Fruit fly (Drosophila melanogaster) whole organism, embryonic: ENCODE data around the gene mRpS26.
A peak's percentile ranks its signal among the peaks of the same experiment; 100 is the strongest.

Experiments
- Atf3 ChIP-seq: fragments of 200-800 bp; sonication (Bioruptor generic); optimal IDR thresholded peaks from 3 replicates; lab custom pipeline; 2016; ENCODE audit warnings: missing biosample characterization, missing genetic modification characterization
- CG10462 ChIP-seq: fragments of 200-800 bp; sonication (Bioruptor generic); optimal IDR thresholded peaks from 2 replicates; lab custom pipeline; 2016; ENCODE audit warnings: missing biosample characterization, missing genetic modification characterization
- CG10959 ChIP-seq: fragments of 200-800 bp; sonication (Bioruptor generic); IDR thresholded peaks from 2 replicates; pipeline ENCODE4 v1.3.6; 2022; ENCODE audit warnings: missing biosample characterization, missing genetic modification characterization
- CG12299 ChIP-seq: fragments of 200-800 bp; sonication (Bioruptor generic); optimal IDR thresholded peaks from 2 replicates; lab custom pipeline; 2018; ENCODE audit warnings: missing biosample characterization, mild to moderate bottlenecking, missing genetic modification characterization
- CG13123 ChIP-seq: fragments of 200-800 bp; sonication (Bioruptor generic); optimal IDR thresholded peaks from 2 replicates; lab custom pipeline; 2016; ENCODE audit warnings: missing biosample characterization, missing genetic modification characterization
- CG13894 ChIP-seq: fragments of 200-800 bp; sonication (Bioruptor generic); optimal IDR thresholded peaks from 3 replicates; lab custom pipeline; 2018; ENCODE audit warnings: missing biosample characterization, mild to moderate bottlenecking, missing genetic modification characterization, moderate library complexity
- CG14710 ChIP-seq: fragments of 200-800 bp; sonication (Bioruptor generic); optimal IDR thresholded peaks from 3 replicates; lab custom pipeline; 2019; ENCODE audit warnings: missing biosample characterization, mild to moderate bottlenecking, missing genetic modification characterization, moderate library complexity
- CG15011 ChIP-seq: fragments of 200-800 bp; sonication (Bioruptor generic); optimal IDR thresholded peaks from 3 replicates; lab custom pipeline; 2018; ENCODE audit warnings: missing biosample characterization, mild to moderate bottlenecking, missing genetic modification characterization
- CG17328 ChIP-seq: fragments of 200-800 bp; sonication (Bioruptor generic); IDR thresholded peaks from 2 replicates; pipeline ENCODE4 v1.3.6; 2022; ENCODE audit warnings: missing biosample characterization, missing genetic modification characterization
- CG2199 ChIP-seq: fragments of 200-800 bp; sonication (Bioruptor generic); IDR thresholded peaks from 3 replicates; pipeline ENCODE4 v1.3.6; 2022; ENCODE audit warnings: missing biosample characterization, missing genetic modification characterization
- CG2678 ChIP-seq: fragments of 200-800 bp; sonication (Bioruptor generic); optimal IDR thresholded peaks from 3 replicates; lab custom pipeline; 2019; ENCODE audit warnings: missing biosample characterization, mild to moderate bottlenecking, missing genetic modification characterization, moderate library complexity
- CG5953 ChIP-seq: fragments of 200-800 bp; sonication (Bioruptor generic); IDR thresholded peaks from 2 replicates; pipeline ENCODE4 v1.3.6; 2022; ENCODE audit warnings: missing biosample characterization, missing genetic modification characterization
- CG6654 ChIP-seq: fragments of 200-800 bp; sonication (Bioruptor generic); optimal IDR thresholded peaks from 2 replicates; lab custom pipeline; 2017; ENCODE audit warnings: missing biosample characterization, mild to moderate bottlenecking, missing genetic modification characterization
- CG7357 ChIP-seq: fragments of 200-800 bp; sonication (Bioruptor generic); IDR thresholded peaks from 3 replicates; pipeline ENCODE4 v1.3.6; 2022; ENCODE audit warnings: missing biosample characterization, missing genetic modification characterization
- CG8388 ChIP-seq: fragments of 200-800 bp; sonication (Bioruptor generic); optimal IDR thresholded peaks from 2 replicates; lab custom pipeline; 2019; ENCODE audit warnings: missing biosample characterization, mild to moderate bottlenecking, missing genetic modification characterization, moderate library complexity
- CkIIα-i1 ChIP-seq: fragments of 200-800 bp; sonication (Bioruptor generic); IDR thresholded peaks from 2 replicates; pipeline ENCODE4 v1.3.6; 2022; ENCODE audit warnings: missing biosample characterization, missing genetic modification characterization
- D19A ChIP-seq: fragments of 200-800 bp; optimal IDR thresholded peaks from 3 replicates; lab custom pipeline; 2019; ENCODE audit warnings: missing biosample characterization, mild to moderate bottlenecking, missing genetic modification characterization, moderate library complexity
- D19B ChIP-seq: fragments of 200-800 bp; sonication (Bioruptor generic); optimal IDR thresholded peaks from 2 replicates; lab custom pipeline; 2017; ENCODE audit warnings: missing biosample characterization, mild to moderate bottlenecking, missing genetic modification characterization
- Drgx ChIP-seq: fragments of 200-800 bp; sonication (Bioruptor generic); IDR thresholded peaks from 2 replicates; pipeline ENCODE4 v1.3.6; 2022; ENCODE audit warnings: missing biosample characterization, missing genetic modification characterization
- Hr51 ChIP-seq, 2 experiments: fragments of 200-800 bp; sonication (Bioruptor generic); optimal IDR thresholded peaks; 2 replicates in 1 of 2; 3 replicates in 1 of 2; lab custom pipeline; 2016 to 2018; ENCODE audit warnings: missing biosample characterization in 2 of 2, missing genetic modification characterization in 2 of 2, mild to moderate bottlenecking in 1 of 2, moderate library complexity in 1 of 2
- Jarid2 ChIP-seq: fragments of 200-800 bp; sonication (Bioruptor generic); optimal IDR thresholded peaks from 3 replicates; lab custom pipeline; 2017; ENCODE audit warnings: mild to moderate bottlenecking, missing biosample characterization, missing genetic modification reagents, missing genetic modification characterization
- Med ChIP-seq: fragments of 200-800 bp; sonication (Bioruptor generic); peaks from one replicate; lab custom pipeline; 2016; ENCODE audit warnings: missing biosample characterization, missing genetic modification characterization, mild to moderate bottlenecking, inconsistent platforms, moderate library complexity
- Nf-YA ChIP-seq: fragments of 200-800 bp; sonication (Bioruptor generic); IDR thresholded peaks from 2 replicates; pipeline ENCODE4 v1.3.6; 2022; ENCODE audit warnings: missing biosample characterization, missing genetic modification characterization
- Ssrp ChIP-seq: fragments of 200-800 bp; sonication (Bioruptor generic); optimal IDR thresholded peaks from 2 replicates; lab custom pipeline; 2018; ENCODE audit warnings: missing biosample characterization, mild to moderate bottlenecking, missing genetic modification characterization, moderate library complexity
- ara ChIP-seq: fragments of 200-800 bp; sonication (Bioruptor generic); IDR thresholded peaks from 2 replicates; pipeline ENCODE4 v1.3.6; 2022; ENCODE audit warnings: missing biosample characterization, missing genetic modification characterization
- ci ChIP-seq: fragments of 200-800 bp; sonication (Bioruptor generic); IDR thresholded peaks from 3 replicates; pipeline ENCODE4 v1.3.6; 2022; ENCODE audit warnings: missing biosample characterization, missing genetic modification characterization
- crol ChIP-seq: fragments of 200-800 bp; sonication (Bioruptor generic); IDR thresholded peaks from 2 replicates; pipeline ENCODE4 v1.3.6; 2022; ENCODE audit warnings: missing biosample characterization, missing genetic modification characterization
- dpn ChIP-seq, 2 experiments: fragments of 200-800 bp; sonication (Bioruptor generic); optimal IDR thresholded peaks; 3 replicates each; lab custom pipeline; 2016; ENCODE audit warnings: missing biosample characterization in 2 of 2, missing genetic modification characterization in 2 of 2
- eyg ChIP-seq: fragments of 200-800 bp; sonication (Bioruptor generic); optimal IDR thresholded peaks from 3 replicates; lab custom pipeline; 2016; ENCODE audit warnings: missing biosample characterization, missing genetic modification characterization
- fd3F ChIP-seq: fragments of 200-800 bp; sonication (Bioruptor generic); optimal IDR thresholded peaks from 2 replicates; lab custom pipeline; 2018; ENCODE audit warnings: missing biosample characterization, mild to moderate bottlenecking, missing genetic modification characterization, moderate library complexity
- h ChIP-seq: fragments of >200 bp; optimal IDR thresholded peaks from 2 replicates; lab custom pipeline; 2017
- kay ChIP-seq: fragments of 200-800 bp; sonication (Bioruptor generic); optimal IDR thresholded peaks from 2 replicates; lab custom pipeline; 2016; ENCODE audit warnings: missing biosample characterization, missing genetic modification characterization
- kni ChIP-seq: fragments of 200-800 bp; sonication (Bioruptor generic); optimal IDR thresholded peaks from 3 replicates; lab custom pipeline; 2017; ENCODE audit warnings: mild to moderate bottlenecking, missing biosample characterization, missing genetic modification reagents, missing genetic modification characterization
- lbe ChIP-seq: fragments of 200-800 bp; sonication (Bioruptor generic); optimal IDR thresholded peaks from 2 replicates; lab custom pipeline; 2016; ENCODE audit warnings: missing biosample characterization, mild to moderate bottlenecking, missing genetic modification characterization
- mirr ChIP-seq: fragments of 200-800 bp; sonication (Bioruptor generic); optimal IDR thresholded peaks from 3 replicates; lab custom pipeline; 2018; ENCODE audit warnings: missing biosample characterization, mild to moderate bottlenecking, missing genetic modification characterization
- mld ChIP-seq: fragments of 200-800 bp; sonication (Bioruptor generic); IDR thresholded peaks from 3 replicates; pipeline ENCODE4 v1.3.6; 2022; ENCODE audit warnings: missing biosample characterization, missing genetic modification characterization; ENCODE audit not compliant: partially characterized antibody
- pita ChIP-seq: fragments of 200-800 bp; sonication (Bioruptor generic); optimal IDR thresholded peaks from 2 replicates; lab custom pipeline; 2017; ENCODE audit warnings: missing biosample characterization, mild to moderate bottlenecking, missing genetic modification characterization
- prd ChIP-seq, 3 experiments: fragments of >200 bp in 2 of 3; fragments of 200-800 bp in 1 of 3; sonication (Bioruptor generic) in 1 of 3; optimal IDR thresholded peaks in 2 of 3; IDR thresholded peaks in 1 of 3; 2 replicates in 2 of 3; 3 replicates in 1 of 3; pipeline versions ENCODE4 v1.3.6 to Lab custom; 2017 to 2022; ENCODE audit warnings: missing biosample characterization in 1 of 3, missing genetic modification characterization in 1 of 3
- pum ChIP-seq: fragments of 200-800 bp; sonication (Bioruptor generic); optimal IDR thresholded peaks from 2 replicates; lab custom pipeline; 2016; ENCODE audit warnings: missing biosample characterization, missing genetic modification characterization
- row ChIP-seq: fragments of 200-800 bp; sonication (Bioruptor generic); IDR thresholded peaks from 3 replicates; pipeline ENCODE4 v1.3.6; 2022; ENCODE audit warnings: missing biosample characterization, missing genetic modification characterization
- sens ChIP-seq: fragments of 200-800 bp; sonication (Bioruptor generic); peaks from one replicate; lab custom pipeline; 2016; ENCODE audit warnings: missing biosample characterization, missing genetic modification characterization
- seq ChIP-seq: fragments of 200-800 bp; sonication (Bioruptor generic); IDR thresholded peaks from 2 replicates; pipeline ENCODE4 v1.3.6; 2022; ENCODE audit warnings: missing biosample characterization, missing genetic modification characterization
- sisA ChIP-seq: fragments of 200-800 bp; sonication (Bioruptor generic); IDR thresholded peaks from 2 replicates; pipeline ENCODE4 v1.3.6; 2022; ENCODE audit warnings: missing biosample characterization, missing genetic modification characterization
- so ChIP-seq: fragments of 200-800 bp; sonication (Bioruptor generic); IDR thresholded peaks from 3 replicates; pipeline ENCODE4 v1.3.6; 2022; ENCODE audit warnings: missing biosample characterization, missing genetic modification characterization
- stc ChIP-seq: fragments of 200-800 bp; sonication (Bioruptor generic); IDR thresholded peaks from 2 replicates; pipeline ENCODE4 v1.3.6; 2022; ENCODE audit warnings: missing biosample characterization, missing genetic modification characterization
- stwl ChIP-seq: fragments of 200-800 bp; sonication (Bioruptor generic); optimal IDR thresholded peaks from 3 replicates; lab custom pipeline; 2018; ENCODE audit warnings: missing biosample characterization, mild to moderate bottlenecking, missing genetic modification characterization, moderate library complexity
- tin ChIP-seq: fragments of 200-800 bp; sonication (Bioruptor generic); optimal IDR thresholded peaks from 3 replicates; lab custom pipeline; 2016; ENCODE audit warnings: missing biosample characterization, missing genetic modification characterization
- toy ChIP-seq: fragments of 200-800 bp; sonication (Bioruptor generic); IDR thresholded peaks from 2 replicates; pipeline ENCODE4 v1.3.6; 2022; ENCODE audit warnings: missing biosample characterization, missing genetic modification characterization
- unpg ChIP-seq: fragments of 200-800 bp; sonication (Bioruptor generic); optimal IDR thresholded peaks from 3 replicates; lab custom pipeline; 2018; ENCODE audit warnings: missing biosample characterization, mild to moderate bottlenecking, missing genetic modification characterization, moderate library complexity
- wek ChIP-seq: fragments of 200-800 bp; sonication (Bioruptor generic); optimal IDR thresholded peaks from 3 replicates; lab custom pipeline; 2018; ENCODE audit warnings: missing biosample characterization, mild to moderate bottlenecking, missing genetic modification characterization, moderate library complexity
- wor ChIP-seq: fragments of 200-800 bp; sonication (Bioruptor generic); IDR thresholded peaks from 2 replicates; pipeline ENCODE4 v1.3.6; 2022; ENCODE audit warnings: missing biosample characterization, missing genetic modification characterization

The mRpS26 gene

DNA sequence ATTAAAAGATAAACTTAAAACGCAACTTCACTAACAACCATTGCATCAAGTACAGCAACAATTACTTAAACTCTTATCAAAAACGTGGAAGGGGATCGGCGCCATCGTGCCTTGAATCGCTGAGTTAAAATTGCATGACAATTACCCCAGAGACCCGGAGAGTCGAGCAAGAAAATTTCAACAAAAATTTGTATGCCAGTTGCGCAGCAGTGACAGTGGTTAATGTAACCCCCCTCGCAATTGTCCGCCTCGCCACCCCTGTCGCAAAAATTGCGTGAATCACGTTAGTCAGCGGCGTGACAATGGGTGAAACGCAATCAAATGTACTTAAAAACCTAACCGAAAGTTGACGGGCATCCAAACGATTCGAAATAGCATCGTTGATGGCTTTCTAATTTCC, 6.7 kb upstream of the mRpS26 start (continued):
- TF ChIP-seq Hr51 (GFP tag; optimal IDR thresholded peaks at IDR 0.05; lab: Kevin White, UChicago) = peak in 1 of 2 experiments; percentile 8
- no peak for TF ChIP-seq CG10462 (GFP tag; lab: Kevin White, UChicago)
- no peak for TF ChIP-seq dpn (GFP tag; optimal IDR thresholded peaks at IDR 0.05; lab: Kevin White, UChicago)
- TF ChIP-seq CG5953 (GFP tag; lab: Robert Waterston, UW) = 0 out of 2 replicates have a peak, but pooled peaks have one; percentile 14
- TF ChIP-seq CG6654 (GFP tag; lab: Kevin White, UChicago) = no peak
- TF ChIP-seq wor (GFP tag; lab: Robert Waterston, UW) = no peak
- TF ChIP-seq stc (GFP tag; lab: Robert Waterston, UW) = no peak
- no peak for TF ChIP-seq seq (GFP tag; lab: Robert Waterston, UW)
- TF ChIP-seq kay = peak; percentile 7
- TF ChIP-seq prd (optimal IDR thresholded peaks at IDR 0.05; lab: Kevin White, UChicago) = no peak
- 0 out of 3 replicates have a peak, but pooled peaks have one; percentile 25 for TF ChIP-seq prd (GFP tag; IDR thresholded peaks at IDR 0.05; lab: Robert Waterston, UW)
- no peak for TF ChIP-seq pum (GFP tag; lab: Kevin White, UChicago)
- TF ChIP-seq kni = peak; percentile 15
- no peak for TF ChIP-seq fd3F (GFP tag; lab: Kevin White, UChicago)
- TF ChIP-seq Atf3 (GFP tag; lab: Kevin White, UChicago) = no peak
- TF ChIP-seq lbe = no peak
- peak; percentile 16; the same call in 1 of the 2 replicates for TF ChIP-seq Drgx (GFP tag; lab: Robert Waterston, UW)
- no peak for TF ChIP-seq CG17328
- peak; percentile 52 for TF ChIP-seq row (GFP tag; lab: Robert Waterston, UW)
- no peak for TF ChIP-seq mirr (GFP tag; lab: Kevin White, UChicago)
- TF ChIP-seq Med (GFP tag; lab: Kevin White, UChicago) = peak; percentile 80
- no peak for TF ChIP-seq wek (GFP tag; lab: Kevin White, UChicago)
- no peak for TF ChIP-seq eyg
- TF ChIP-seq D19B (GFP tag; lab: Kevin White, UChicago) = no peak
- no peak for TF ChIP-seq stwl (tag; lab: Kevin White, UChicago)
- TF ChIP-seq CG14710 (tag; lab: Kevin White, UChicago) = no peak
- TF ChIP-seq CG13123 (GFP tag; lab: Kevin White, UChicago) = no peak
- TF ChIP-seq Nf-YA = 0 out of 2 replicates have a peak, but pooled peaks have one; percentile 7
- TF ChIP-seq CG10959 (GFP tag; lab: Robert Waterston, UW) = 0 out of 2 replicates have a peak, but pooled peaks have one; percentile 5
- 0 out of 3 replicates have a peak, but pooled peaks have one; percentile 32 for TF ChIP-seq so (GFP tag; lab: Robert Waterston, UW)
- TF ChIP-seq CG12299 (tag; lab: Kevin White, UChicago) = no peak
- TF ChIP-seq D19A (tag; lab: Kevin White, UChicago) = no peak
- TF ChIP-seq ara = no peak
- TF ChIP-seq, all 482 proteins: peak for 21

DNA sequence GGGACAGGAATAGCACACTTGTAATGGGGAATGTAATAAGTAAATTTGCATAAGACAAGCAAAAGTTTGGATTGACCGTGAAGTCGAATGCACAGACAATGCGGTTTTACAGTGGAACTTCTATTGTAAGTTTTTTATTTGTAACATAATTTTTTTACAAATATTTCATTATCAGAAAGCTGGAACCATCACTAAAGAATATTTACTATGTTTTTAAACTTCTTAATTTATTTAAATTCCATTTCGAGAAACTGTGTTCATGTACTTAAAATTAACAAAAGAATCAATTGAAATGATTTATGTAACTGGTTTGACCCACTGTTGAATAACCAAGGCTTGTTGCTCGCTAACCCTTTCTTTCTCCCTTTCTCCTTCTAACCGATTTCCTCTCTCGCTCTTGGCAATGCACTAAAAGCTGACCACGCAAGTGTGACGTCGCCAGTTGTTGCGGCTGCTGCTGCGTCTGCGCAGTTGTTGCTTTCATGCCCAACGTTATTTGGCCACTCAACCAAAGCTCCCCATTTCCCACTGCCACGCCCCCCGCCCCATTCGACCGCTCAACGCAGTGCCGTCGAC, 4.9 kb upstream of the mRpS26 start:
- TF ChIP-seq CG13894 (tag; lab: Kevin White, UChicago) = no peak
- TF ChIP-seq stc (GFP tag; lab: Robert Waterston, UW) = 0 out of 2 replicates have a peak, but pooled peaks have one; percentile 26
- peak; percentile 29 for TF ChIP-seq unpg (GFP tag; lab: Kevin White, UChicago)
- no peak for TF ChIP-seq h
- TF ChIP-seq CkIIα-i1 (GFP tag; lab: Robert Waterston, UW) = no peak
- no peak for TF ChIP-seq Jarid2 (GFP tag; lab: Kevin White, UChicago)
- peak; percentile 22 for TF ChIP-seq CG2678 (tag; lab: Kevin White, UChicago)
- TF ChIP-seq toy (GFP tag; lab: Robert Waterston, UW) = no peak
- TF ChIP-seq crol (GFP tag; lab: Robert Waterston, UW) = no peak
- TF ChIP-seq sisA (GFP tag; lab: Robert Waterston, UW) = 0 out of 2 replicates have a peak, but pooled peaks have one; percentile 15
- TF ChIP-seq tin (GFP tag; lab: Kevin White, UChicago) = no peak
- peak; percentile 86 for TF ChIP-seq sens
- no peak for TF ChIP-seq mld
- 0 out of 3 replicates have a peak, but pooled peaks have one; percentile 29 for TF ChIP-seq CG2199
- no peak for TF ChIP-seq CG15011 (GFP tag; lab: Kevin White, UChicago)
- TF ChIP-seq CG8388 = peak; percentile 26
- TF ChIP-seq ci = 0 out of 3 replicates have a peak, but pooled peaks have one; percentile 40
- no peak for TF ChIP-seq CG7357 (GFP tag; lab: Robert Waterston, UW)
- peak; percentile 22 for TF ChIP-seq Ssrp (tag; lab: Kevin White, UChicago)
- TF ChIP-seq pita = no peak
